Fruit fly (Drosophila melanogaster) whole organism, prepupa: ENCODE data around the gene Tudor-SN.

Experiments used
- CG11294 ChIP-seq: fragments of 200-800 bp; sonication (Bioruptor generic); IDR thresholded peaks from 2 replicates; pipeline ENCODE4 v1.3.6; 2022; ENCODE audit warnings: missing biosample characterization, missing genetic modification characterization
- CG4318 ChIP-seq: fragments of 200-800 bp; sonication (Bioruptor generic); optimal IDR thresholded peaks from 3 replicates; lab custom pipeline; 2017; ENCODE audit warnings: missing biosample characterization, mild to moderate bottlenecking, missing genetic modification characterization
- CG6808 ChIP-seq: fragments of 200-800 bp; sonication (Bioruptor generic); optimal IDR thresholded peaks from 3 replicates; lab custom pipeline; 2017; ENCODE audit warnings: missing biosample characterization, missing genetic modification characterization, mild to moderate bottlenecking, moderate library complexity, missing genetic modification reagents
- Eip78C ChIP-seq: fragments of 200-800 bp; sonication (Bioruptor generic); peaks from one replicate; lab custom pipeline; 2016; ENCODE audit warnings: missing biosample characterization, missing genetic modification characterization
- Eip93F ChIP-seq: fragments of 200-800 bp; sonication (Bioruptor generic); optimal IDR thresholded peaks from 2 replicates; lab custom pipeline; 2016; ENCODE audit warnings: missing biosample characterization, mild to moderate bottlenecking, missing genetic modification characterization
- Ets96B ChIP-seq: fragments of 200-800 bp; optimal IDR thresholded peaks from 2 replicates; lab custom pipeline; 2019; ENCODE audit warnings: missing biosample characterization, mild to moderate bottlenecking, missing genetic modification characterization, moderate library complexity
- Met ChIP-seq: fragments of 200-800 bp; sonication (Bioruptor generic); optimal IDR thresholded peaks from 3 replicates; lab custom pipeline; 2016; ENCODE audit warnings: missing biosample characterization, missing genetic modification characterization
- fkh ChIP-seq: fragments of 200-800 bp; sonication (Bioruptor generic); optimal IDR thresholded peaks from 3 replicates; lab custom pipeline; 2017; ENCODE audit warnings: missing biosample characterization, mild to moderate bottlenecking, missing genetic modification characterization, moderate library complexity
- topi ChIP-seq: fragments of 200-800 bp; sonication (Bioruptor generic); optimal IDR thresholded peaks from 3 replicates; lab custom pipeline; 2016; ENCODE audit warnings: missing biosample characterization, missing genetic modification characterization
- vri ChIP-seq: fragments of 200-800 bp; sonication (Bioruptor generic); optimal IDR thresholded peaks from 3 replicates; lab custom pipeline; 2016; ENCODE audit warnings: missing biosample characterization, mild to moderate bottlenecking, missing genetic modification characterization

- no peak for TF ChIP-seq Eip78C
- TF ChIP-seq CG4318 (GFP tag; lab: Kevin White, UChicago): no peak
- TF ChIP-seq CG6808 (GFP tag; lab: Kevin White, UChicago): no peak
- no peak for TF ChIP-seq CG11294 (GFP tag; lab: Robert Waterston, UW)
- TF ChIP-seq fkh (GFP tag; lab: Kevin White, UChicago): no peak
- no peak for TF ChIP-seq vri
- TF ChIP-seq Ets96B (tag; lab: Kevin White, UChicago): no peak
- TF ChIP-seq topi (GFP tag; lab: Kevin White, UChicago): no peak
- no peak for TF ChIP-seq Met (GFP tag; lab: Kevin White, UChicago)
- no peak for TF ChIP-seq Eip93F (GFP tag; lab: Kevin White, UChicago)
These were observed 33.1 kb upstream of the Tudor-SN start for dm6 chr3L:297240-297639.
